Worm (Caenorhabditis elegans) whole organism, late embryonic: ENCODE measurements around the gene szy-20.

ENCODE experiments used
- ama-1 ChIP-seq: fragments of 150-350 bp; optimal IDR thresholded peaks from 2 replicates; lab custom pipeline; 2014
- ceh-18 ChIP-seq: sonication (generic microtip); optimal IDR thresholded peaks from 2 replicates; lab custom pipeline; 2016; ENCODE audit warnings: missing genetic modification characterization, missing compliant biosample characterization
- ceh-30 ChIP-seq: fragments of 150-350 bp; optimal IDR thresholded peaks from 2 replicates; lab custom pipeline; 2014; ENCODE audit warnings: missing biosample characterization, missing genetic modification characterization
- dmd-4 ChIP-seq: sonication (generic microtip); optimal IDR thresholded peaks from 2 replicates; lab custom pipeline; 2016; ENCODE audit warnings: borderline replicate concordance, missing genetic modification characterization, missing compliant biosample characterization
- elt-2 ChIP-seq: sonication (generic microtip); optimal IDR thresholded peaks from 2 replicates; lab custom pipeline; 2016; ENCODE audit warnings: missing genetic modification reagents, missing genetic modification characterization, missing compliant biosample characterization
- hlh-30 ChIP-seq: sonication (generic microtip); optimal IDR thresholded peaks from 2 replicates; lab custom pipeline; 2017; ENCODE audit warnings: antibody characterized with exemption, missing genetic modification characterization, missing compliant biosample characterization; ENCODE audit not compliant: insufficient read depth
- hlh-6 ChIP-seq: sonication (generic microtip); optimal IDR thresholded peaks from 2 replicates; lab custom pipeline; 2016; ENCODE audit warnings: missing genotype, missing genetic modification characterization, missing compliant biosample characterization
- hlh-8 ChIP-seq: sonication (generic microtip); optimal IDR thresholded peaks from 2 replicates; lab custom pipeline; 2016; ENCODE audit warnings: missing genotype, missing genetic modification characterization, missing compliant biosample characterization
- mec-3 ChIP-seq: sonication (generic microtip); optimal IDR thresholded peaks from 2 replicates; lab custom pipeline; 2016; ENCODE audit warnings: borderline replicate concordance, missing genetic modification characterization, missing compliant biosample characterization
- nhr-11 ChIP-seq: fragments of 150-350 bp; optimal IDR thresholded peaks from 2 replicates; lab custom pipeline; 2014; ENCODE audit warnings: missing biosample characterization, missing genetic modification characterization
- tbx-2 ChIP-seq: sonication (generic microtip); optimal IDR thresholded peaks from 2 replicates; lab custom pipeline; 2016; ENCODE audit warnings: missing genetic modification characterization, missing compliant biosample characterization
- unc-3 ChIP-seq, 2 experiments: fragments of 200-800 bp in 1 of 2; sonication (Bioruptor generic) in 1 of 2; sonication (generic microtip) in 1 of 2; conservative IDR thresholded peaks in 1 of 2; optimal IDR thresholded peaks in 1 of 2; 2 replicates each; pipeline versions ENCODE4 v1.3.6 to Lab custom; 2016 to 2022; ENCODE audit warnings: missing compliant biosample characterization in 2 of 2, missing genetic modification characterization in 2 of 2, missing genetic modification reagents in 1 of 2
- zip-5 ChIP-seq: sonication (generic microtip); optimal IDR thresholded peaks from 2 replicates; lab custom pipeline; 2016; ENCODE audit warnings: missing genetic modification characterization, missing compliant biosample characterization

DNA sequence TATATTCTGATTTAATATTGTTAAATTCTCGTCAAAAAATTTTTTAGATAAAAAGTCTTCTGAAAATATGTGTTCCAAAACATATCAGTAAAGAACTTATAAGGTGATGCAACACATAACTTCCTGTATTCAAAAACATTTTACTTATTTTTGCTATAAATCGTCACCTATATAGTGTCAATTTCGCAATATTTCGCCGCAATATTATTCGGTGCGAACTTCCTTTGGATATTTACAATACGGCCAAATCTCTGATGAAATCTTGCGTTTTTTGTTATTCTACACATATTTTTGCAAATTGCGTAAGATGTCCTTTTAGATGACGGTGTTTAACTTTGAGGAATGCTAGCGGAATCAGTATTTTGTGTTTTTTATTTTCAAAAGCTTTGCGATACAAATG is 47.7 kb downstream of the szy-20 start:
- TF ChIP-seq zip-5 (tag; lab: Kevin White, UChicago) (no peak), ceh-18 (tag; lab: Kevin White, UChicago) (no peak), dmd-4 (tag; lab: Kevin White, UChicago) (no peak), ceh-30 (tag; lab: Kevin White, UChicago) (no peak), hlh-30 (tag; lab: Kevin White, UChicago) (no peak), unc-3 (GFP tag; conservative IDR thresholded peaks at IDR 0.05; lab: Robert Waterston, UW) (no peak), unc-3 (tag; optimal IDR thresholded peaks at IDR 0.05; lab: Kevin White, UChicago) (no peak), nhr-11 (tag; lab: Kevin White, UChicago) (no peak), hlh-8 (tag; lab: Kevin White, UChicago) (no peak), ama-1 (lab: Kevin White, UChicago) (no peak), mec-3 (tag; lab: Kevin White, UChicago) (no peak), tbx-2 (no peak), elt-2 (no peak), hlh-6 (tag; lab: Kevin White, UChicago) (no peak)
